Fruit fly (Drosophila melanogaster) whole organism, embryonic: ENCODE data around the gene Sfxn2.

Experiments
- Abd-B ChIP-seq: fragments of 200-800 bp; sonication (Bioruptor generic); optimal IDR thresholded peaks from 2 replicates; lab custom pipeline; 2018; ENCODE audit warnings: missing biosample characterization, mild to moderate bottlenecking, missing genetic modification characterization, moderate library complexity
- Bgb ChIP-seq: fragments of 200-800 bp; sonication (Bioruptor generic); IDR thresholded peaks from 2 replicates; pipeline ENCODE4 v1.3.6; 2022; ENCODE audit warnings: missing biosample characterization, missing genetic modification characterization; ENCODE audit not compliant: partially characterized antibody
- CG12299 ChIP-seq: fragments of 200-800 bp; sonication (Bioruptor generic); optimal IDR thresholded peaks from 2 replicates; lab custom pipeline; 2018; ENCODE audit warnings: missing biosample characterization, mild to moderate bottlenecking, missing genetic modification characterization
- CG12744 ChIP-seq: fragments of 200-800 bp; sonication (Bioruptor generic); optimal IDR thresholded peaks from 2 replicates; lab custom pipeline; 2016; ENCODE audit warnings: missing biosample characterization, missing genetic modification characterization
- CG13296 ChIP-seq: fragments of 200-800 bp; sonication (Bioruptor generic); optimal IDR thresholded peaks from 3 replicates; lab custom pipeline; 2018; ENCODE audit warnings: missing biosample characterization, mild to moderate bottlenecking, missing genetic modification characterization
- CG14014 ChIP-seq: fragments of 200-800 bp; sonication (Bioruptor generic); IDR thresholded peaks from 2 replicates; pipeline ENCODE4 v1.3.6; 2022; ENCODE audit warnings: missing biosample characterization, missing genetic modification characterization
- CG15269 ChIP-seq: fragments of 200-800 bp; sonication (Bioruptor generic); optimal IDR thresholded peaks from 2 replicates; lab custom pipeline; 2018; ENCODE audit warnings: missing biosample characterization, mild to moderate bottlenecking, missing genetic modification characterization, moderate library complexity
- CG17186 ChIP-seq: fragments of 200-800 bp; sonication (Bioruptor generic); optimal IDR thresholded peaks from 3 replicates; lab custom pipeline; 2017; ENCODE audit warnings: missing biosample characterization, missing genetic modification reagents, missing genetic modification characterization
- CG18262 ChIP-seq: fragments of 200-800 bp; optimal IDR thresholded peaks from 3 replicates; lab custom pipeline; 2019; ENCODE audit warnings: missing biosample characterization, mild to moderate bottlenecking, missing genetic modification characterization, moderate library complexity
- CG2712 ChIP-seq: fragments of 200-800 bp; optimal IDR thresholded peaks from 3 replicates; lab custom pipeline; 2019; ENCODE audit warnings: missing biosample characterization, mild to moderate bottlenecking, missing genetic modification characterization, moderate library complexity
- CG30431 ChIP-seq: fragments of 200-800 bp; sonication (Bioruptor generic); optimal IDR thresholded peaks from 2 replicates; lab custom pipeline; 2017; ENCODE audit warnings: missing biosample characterization, missing genetic modification characterization
- CG32772 ChIP-seq: fragments of 200-800 bp; sonication (Bioruptor generic); IDR thresholded peaks from 2 replicates; pipeline ENCODE4 v1.3.6; 2022; ENCODE audit warnings: missing biosample characterization, missing genetic modification characterization
- CG3407 ChIP-seq: fragments of 200-800 bp; sonication (Bioruptor generic); optimal IDR thresholded peaks from 2 replicates; lab custom pipeline; 2018; ENCODE audit warnings: missing biosample characterization, mild to moderate bottlenecking, missing genetic modification characterization
- CG34422 ChIP-seq: fragments of 200-800 bp; sonication (Bioruptor generic); IDR thresholded peaks from 3 replicates; pipeline ENCODE4 v1.3.6; 2022; ENCODE audit warnings: missing biosample characterization, missing genetic modification characterization
- CG4617 ChIP-seq: fragments of 200-800 bp; sonication (Bioruptor generic); optimal IDR thresholded peaks from 3 replicates; lab custom pipeline; 2016; ENCODE audit warnings: missing biosample characterization, missing genetic modification characterization, borderline replicate concordance
- CG6254 ChIP-seq: fragments of 200-800 bp; sonication (Bioruptor generic); optimal IDR thresholded peaks from 3 replicates; lab custom pipeline; 2017; ENCODE audit warnings: mild to moderate bottlenecking, missing biosample characterization, missing genetic modification reagents, missing genetic modification characterization
- CG6689 ChIP-seq: fragments of 200-800 bp; sonication (Bioruptor generic); IDR thresholded peaks from 2 replicates; pipeline ENCODE4 v1.3.6; 2022; ENCODE audit warnings: missing biosample characterization, missing genetic modification characterization
- Dfd ChIP-seq, 2 experiments: fragments of >200 bp; optimal IDR thresholded peaks; 2 replicates each; lab custom pipeline; 2017; ENCODE audit warnings: missing biosample characterization in 2 of 2, missing genetic modification characterization in 2 of 2
- Hr78 ChIP-seq, 2 experiments: fragments of 200-800 bp in 1 of 2; fragments of >200 bp in 1 of 2; sonication (Bioruptor generic) in 1 of 2; optimal IDR thresholded peaks; 2 replicates each; lab custom pipeline; 2017 to 2019; ENCODE audit warnings: missing biosample characterization in 2 of 2, missing genetic modification characterization in 2 of 2, mild to moderate bottlenecking in 1 of 2, moderate library complexity in 1 of 2
- Neu2 ChIP-seq: fragments of 200-800 bp; sonication (Bioruptor generic); optimal IDR thresholded peaks from 3 replicates; lab custom pipeline; 2016; ENCODE audit warnings: missing biosample characterization, missing genetic modification characterization, borderline replicate concordance
- NfI ChIP-seq: fragments of 200-800 bp; sonication (Bioruptor generic); optimal IDR thresholded peaks from 3 replicates; lab custom pipeline; 2018; ENCODE audit warnings: missing biosample characterization, mild to moderate bottlenecking, missing genetic modification characterization, moderate library complexity
- Oli ChIP-seq: fragments of 200-800 bp; sonication (Bioruptor generic); optimal IDR thresholded peaks from 2 replicates; lab custom pipeline; 2018; ENCODE audit warnings: missing biosample characterization, mild to moderate bottlenecking, missing genetic modification characterization, moderate library complexity
- PHDP ChIP-seq: fragments of 200-800 bp; sonication (Bioruptor generic); optimal IDR thresholded peaks from 3 replicates; lab custom pipeline; 2018; ENCODE audit warnings: missing biosample characterization, mild to moderate bottlenecking, missing genetic modification characterization, moderate library complexity
- Ptx1 ChIP-seq: fragments of 200-800 bp; sonication (Bioruptor generic); IDR thresholded peaks from 2 replicates; pipeline ENCODE4 v1.3.6; 2022; ENCODE audit warnings: missing biosample characterization, missing genetic modification characterization
- Rfx ChIP-seq: fragments of 200-800 bp; sonication (Bioruptor generic); IDR thresholded peaks from 2 replicates; pipeline ENCODE4 v1.3.6; 2022; ENCODE audit warnings: missing biosample characterization, missing genetic modification characterization
- Ssrp ChIP-seq: fragments of 200-800 bp; sonication (Bioruptor generic); optimal IDR thresholded peaks from 2 replicates; lab custom pipeline; 2018; ENCODE audit warnings: missing biosample characterization, mild to moderate bottlenecking, missing genetic modification characterization, moderate library complexity
- Xrp1 ChIP-seq: fragments of 200-800 bp; sonication (Bioruptor generic); IDR thresholded peaks from 2 replicates; pipeline ENCODE4 v1.3.6; 2022; ENCODE audit warnings: missing biosample characterization, missing genetic modification characterization
- amos ChIP-seq: fragments of 200-800 bp; sonication (Bioruptor generic); IDR thresholded peaks from 2 replicates; pipeline ENCODE4 v1.3.6; 2022; ENCODE audit warnings: missing biosample characterization, missing genetic modification characterization; ENCODE audit not compliant: partially characterized antibody
- crc ChIP-seq: fragments of 200-800 bp; sonication (Bioruptor generic); optimal IDR thresholded peaks from 2 replicates; lab custom pipeline; 2016; ENCODE audit warnings: missing biosample characterization, missing genetic modification characterization
- dmrt11E ChIP-seq: fragments of 200-800 bp; sonication (Bioruptor generic); optimal IDR thresholded peaks from 3 replicates; lab custom pipeline; 2018; ENCODE audit warnings: missing biosample characterization, mild to moderate bottlenecking, missing genetic modification characterization, moderate library complexity
- gcm ChIP-seq: fragments of 200-800 bp; sonication (Bioruptor generic); optimal IDR thresholded peaks from 2 replicates; lab custom pipeline; 2019; ENCODE audit warnings: missing biosample characterization, mild to moderate bottlenecking, missing genetic modification characterization, moderate library complexity
- grau ChIP-seq: fragments of 200-800 bp; optimal IDR thresholded peaks from 3 replicates; lab custom pipeline; 2019; ENCODE audit warnings: missing biosample characterization, mild to moderate bottlenecking, missing genetic modification characterization, moderate library complexity
- hbn ChIP-seq: fragments of 200-800 bp; sonication (Bioruptor generic); IDR thresholded peaks from 2 replicates; pipeline ENCODE4 v1.3.6; 2022; ENCODE audit warnings: missing biosample characterization, missing genetic modification characterization; ENCODE audit not compliant: partially characterized antibody
- lbe ChIP-seq: fragments of 200-800 bp; sonication (Bioruptor generic); optimal IDR thresholded peaks from 2 replicates; lab custom pipeline; 2016; ENCODE audit warnings: missing biosample characterization, mild to moderate bottlenecking, missing genetic modification characterization
- lola ChIP-seq, 3 experiments: fragments of >200 bp in 2 of 3; fragments of 200-800 bp in 1 of 3; sonication (Bioruptor generic) in 1 of 3; optimal IDR thresholded peaks; 2 replicates each; lab custom pipeline; 2017 to 2019; ENCODE audit warnings: missing biosample characterization in 3 of 3, missing genetic modification characterization in 3 of 3, mild to moderate bottlenecking in 1 of 3, moderate library complexity in 1 of 3
- odd ChIP-seq: fragments of 200-800 bp; sonication (Bioruptor generic); optimal IDR thresholded peaks from 2 replicates; lab custom pipeline; 2017; ENCODE audit warnings: missing biosample characterization, mild to moderate bottlenecking, missing genetic modification characterization
- prd ChIP-seq, 3 experiments: fragments of >200 bp in 2 of 3; fragments of 200-800 bp in 1 of 3; sonication (Bioruptor generic) in 1 of 3; optimal IDR thresholded peaks in 2 of 3; IDR thresholded peaks in 1 of 3; 2 replicates in 2 of 3; 3 replicates in 1 of 3; pipeline versions ENCODE4 v1.3.6 to Lab custom; 2017 to 2022; ENCODE audit warnings: missing biosample characterization in 1 of 3, missing genetic modification characterization in 1 of 3
- row ChIP-seq: fragments of 200-800 bp; sonication (Bioruptor generic); IDR thresholded peaks from 3 replicates; pipeline ENCODE4 v1.3.6; 2022; ENCODE audit warnings: missing biosample characterization, missing genetic modification characterization
- scrt ChIP-seq: fragments of 200-800 bp; sonication (Bioruptor generic); optimal IDR thresholded peaks from 2 replicates; lab custom pipeline; 2018; ENCODE audit warnings: missing biosample characterization, mild to moderate bottlenecking, missing genetic modification characterization, moderate library complexity
- sens ChIP-seq: fragments of 200-800 bp; sonication (Bioruptor generic); peaks from one replicate; lab custom pipeline; 2016; ENCODE audit warnings: missing biosample characterization, missing genetic modification characterization
- seq ChIP-seq: fragments of 200-800 bp; sonication (Bioruptor generic); IDR thresholded peaks from 2 replicates; pipeline ENCODE4 v1.3.6; 2022; ENCODE audit warnings: missing biosample characterization, missing genetic modification characterization
- sima ChIP-seq: fragments of 200-800 bp; sonication (Bioruptor generic); optimal IDR thresholded peaks from 2 replicates; lab custom pipeline; 2016; ENCODE audit warnings: missing biosample characterization, missing genetic modification characterization
- tgo ChIP-seq: fragments of 200-800 bp; sonication (Bioruptor generic); IDR thresholded peaks from 3 replicates; pipeline ENCODE4 v1.3.6; 2022; ENCODE audit warnings: missing biosample characterization, missing genetic modification characterization
- tx ChIP-seq: fragments of 200-800 bp; sonication (Bioruptor generic); optimal IDR thresholded peaks from 2 replicates; lab custom pipeline; 2016; ENCODE audit warnings: missing biosample characterization, missing genetic modification characterization
- unc-4 ChIP-seq: fragments of 200-800 bp; sonication (Bioruptor generic); IDR thresholded peaks from 2 replicates; pipeline ENCODE4 v1.3.6; 2022; ENCODE audit warnings: missing biosample characterization, missing genetic modification characterization; ENCODE audit not compliant: partially characterized antibody
- wek ChIP-seq: fragments of 200-800 bp; sonication (Bioruptor generic); optimal IDR thresholded peaks from 3 replicates; lab custom pipeline; 2018; ENCODE audit warnings: missing biosample characterization, mild to moderate bottlenecking, missing genetic modification characterization, moderate library complexity
- zen ChIP-seq: fragments of 200-800 bp; sonication (Bioruptor generic); optimal IDR thresholded peaks from 3 replicates; lab custom pipeline; 2018; ENCODE audit warnings: missing biosample characterization, mild to moderate bottlenecking, missing genetic modification characterization, moderate library complexity
- zf30C ChIP-seq: fragments of 200-800 bp; sonication (Bioruptor generic); optimal IDR thresholded peaks from 3 replicates; lab custom pipeline; 2018; ENCODE audit warnings: missing biosample characterization, mild to moderate bottlenecking, missing genetic modification characterization

Sfxn2 gene

DNA sequence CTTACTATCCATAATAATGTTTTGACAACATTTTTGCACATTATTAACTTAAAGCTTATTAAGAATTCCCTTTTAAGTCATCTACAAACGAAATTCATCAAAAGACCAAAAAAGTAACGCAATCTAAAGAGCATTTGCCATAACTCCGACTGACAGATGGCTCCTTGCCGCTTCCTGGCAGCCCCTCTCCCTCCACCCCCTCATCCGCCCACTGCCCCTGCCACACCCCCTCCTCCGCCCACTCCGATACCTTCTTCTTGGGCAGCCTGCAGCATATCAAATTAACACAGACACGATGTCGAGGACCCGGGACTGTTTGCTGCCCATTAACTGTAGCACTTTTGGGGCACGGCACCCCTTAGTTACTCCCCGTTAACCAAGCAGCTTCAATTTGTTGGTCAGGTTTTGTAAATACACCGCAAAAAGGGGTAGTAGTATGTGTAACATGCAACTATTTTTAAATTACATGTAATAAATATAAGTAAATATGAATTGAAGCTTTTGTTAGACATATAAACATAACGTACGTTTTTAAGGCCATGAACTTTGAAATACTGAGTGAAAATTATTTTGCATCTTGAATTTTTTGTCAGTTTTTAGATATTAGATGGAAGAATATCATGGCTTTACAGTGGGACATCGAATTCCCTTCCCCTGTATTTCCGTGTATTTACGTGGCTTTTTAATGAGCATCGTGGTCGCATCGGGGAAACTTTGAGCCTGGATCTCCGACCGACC is 27.6 kb upstream of the Sfxn2 start (continued):
- TF ChIP-seq gcm (GFP tag; lab: Kevin White, UChicago) (no peak), seq (GFP tag; lab: Robert Waterston, UW) (no peak), NfI (GFP tag; lab: Kevin White, UChicago) (no peak), CG6689 (GFP tag; lab: Robert Waterston, UW) (no peak), tx (GFP tag; lab: Kevin White, UChicago) (no peak), CG30431 (GFP tag; lab: Kevin White, UChicago) (no peak), crc (GFP tag; lab: Kevin White, UChicago) (no peak), tgo (GFP tag; lab: Robert Waterston, UW) (no peak), Hr78 (GFP tag; optimal IDR thresholded peaks at IDR 0.05; lab: Kevin White, UChicago) (no peak), Bgb (no peak), Dfd (GFP tag; optimal IDR thresholded peaks at IDR 0.05; lab: Kevin White, UChicago) (no peak), lola (GFP tag; optimal IDR thresholded peaks at IDR 0.05; lab: Kevin White, UChicago) (peak in 1 of 3 experiments; percentile 15), unc-4 (GFP tag; lab: Robert Waterston, UW) (no peak), PHDP (tag; lab: Kevin White, UChicago) (peak; percentile 7), Ssrp (no peak), row (peak; percentile 30; the same call in 1 of the 3 replicates), CG34422 (no peak), Abd-B (GFP tag; lab: Kevin White, UChicago) (no peak), Neu2 (GFP tag; lab: Kevin White, UChicago) (no peak), lbe (peak; percentile 21), CG17186 (GFP tag; lab: Kevin White, UChicago) (no peak), wek (GFP tag; lab: Kevin White, UChicago) (no peak), CG15269 (tag; lab: Kevin White, UChicago) (no peak), amos (GFP tag; lab: Robert Waterston, UW) (no peak), scrt (GFP tag; lab: Kevin White, UChicago) (no peak), Ptx1 (GFP tag; lab: Robert Waterston, UW) (no peak), dmrt11E (tag; lab: Kevin White, UChicago) (peak; percentile 27), sens (GFP tag; lab: Kevin White, UChicago) (no peak), CG14014 (no peak), CG32772 (GFP tag; lab: Robert Waterston, UW) (no peak), sima (no peak), Xrp1 (GFP tag; lab: Robert Waterston, UW) (peak; percentile 41; the same call in 1 of the 2 replicates), CG12299 (tag; lab: Kevin White, UChicago) (no peak), grau (tag; lab: Kevin White, UChicago) (peak; percentile 20), CG6254 (GFP tag; lab: Kevin White, UChicago) (no peak), hbn (GFP tag; lab: Robert Waterston, UW) (no peak), odd (GFP tag; lab: Kevin White, UChicago) (no peak), Oli (tag; lab: Kevin White, UChicago) (peak; percentile 15), Rfx (GFP tag; lab: Robert Waterston, UW) (no peak), zf30C (GFP tag; lab: Kevin White, UChicago) (peak; percentile 14), prd (optimal IDR thresholded peaks at IDR 0.05; lab: Kevin White, UChicago) (no peak), prd (GFP tag; IDR thresholded peaks at IDR 0.05; lab: Robert Waterston, UW) (no peak), CG2712 (tag; lab: Kevin White, UChicago) (peak; percentile 18), CG12744 (GFP tag; lab: Kevin White, UChicago) (no peak), CG3407 (no peak), CG4617 (GFP tag; lab: Kevin White, UChicago) (no peak), CG13296 (GFP tag; lab: Kevin White, UChicago) (no peak), zen (tag; lab: Kevin White, UChicago) (no peak), CG18262 (tag; lab: Kevin White, UChicago) (peak; percentile 25)
